Worm (Caenorhabditis elegans) whole organism, L4 larva: ENCODE measurements around the gene sox-2.
A peak's percentile ranks its signal among the peaks of the same experiment; 100 is the strongest.

Source experiments
- F49E8.2 ChIP-seq: sonication (generic microtip); optimal IDR thresholded peaks from 2 replicates; lab custom pipeline; 2016; ENCODE audit warnings: missing compliant biosample characterization, mild to moderate bottlenecking, missing genetic modification characterization, borderline replicate concordance
- ama-1 ChIP-seq: fragments of 150-350 bp; optimal IDR thresholded peaks from 2 replicates; lab custom pipeline; 2014; ENCODE audit warnings: inconsistent platforms, mixed read lengths
- ces-1 ChIP-seq: fragments of 150-350 bp; sonication (generic microtip); optimal IDR thresholded peaks from 4 replicates; lab custom pipeline; 2014; ENCODE audit warnings: missing biosample characterization, missing genetic modification reagents, missing genetic modification characterization
- lim-7 ChIP-seq: fragments of 200-800 bp; sonication (Bioruptor generic); IDR thresholded peaks from 2 replicates; pipeline ENCODE4 v1.3.6; 2022; ENCODE audit warnings: missing genetic modification characterization, missing compliant biosample characterization
- lin-1 ChIP-seq: fragments of 200-800 bp; sonication (Bioruptor generic); IDR thresholded peaks from 2 replicates; pipeline ENCODE4 v1.3.6; 2022; ENCODE audit warnings: missing genetic modification reagents, missing genetic modification characterization, missing compliant biosample characterization
- lir-3 ChIP-seq: sonication (generic microtip); optimal IDR thresholded peaks from 2 replicates; lab custom pipeline; 2016; ENCODE audit warnings: mild to moderate bottlenecking, missing genetic modification characterization, missing compliant biosample characterization
- mdt-29 ChIP-seq: fragments of 200-800 bp; sonication (Bioruptor generic); IDR thresholded peaks from 2 replicates; pipeline ENCODE4 v1.3.6; 2022; ENCODE audit warnings: missing genetic modification reagents, missing genetic modification characterization, missing compliant biosample characterization
- mep-1 ChIP-seq: fragments of 150-350 bp; sonication (generic microtip); optimal IDR thresholded peaks from 3 replicates; lab custom pipeline; 2014; ENCODE audit warnings: missing biosample characterization, missing genetic modification characterization
- nhr-111 ChIP-seq: fragments of 200-800 bp; sonication (Bioruptor generic); optimal IDR thresholded peaks from 2 replicates; lab custom pipeline; 2018; ENCODE audit warnings: mild to moderate bottlenecking, missing genetic modification characterization, missing compliant biosample characterization
- nhr-42 ChIP-seq: fragments of 200-800 bp; sonication (Bioruptor generic); IDR thresholded peaks from 2 replicates; pipeline ENCODE4 v1.3.6; 2022; ENCODE audit warnings: missing genetic modification characterization, missing compliant biosample characterization
- nhr-76 ChIP-seq: fragments of 150-350 bp; optimal IDR thresholded peaks from 2 replicates; lab custom pipeline; 2014; ENCODE audit warnings: missing biosample characterization, missing genetic modification characterization
- nhr-77 ChIP-seq: fragments of 150-350 bp; optimal IDR thresholded peaks from 2 replicates; lab custom pipeline; 2014; ENCODE audit warnings: missing biosample characterization, missing genetic modification characterization
- pqm-1 ChIP-seq: sonication (generic microtip); optimal IDR thresholded peaks from 2 replicates; lab custom pipeline; 2017; ENCODE audit warnings: missing biosample characterization, missing genetic modification characterization
- sdz-12 ChIP-seq: fragments of 200-800 bp; sonication (Bioruptor generic); optimal IDR thresholded peaks from 2 replicates; lab custom pipeline; 2018; ENCODE audit warnings: mild to moderate bottlenecking, missing genetic modification characterization, missing compliant biosample characterization
- tag-97 ChIP-seq: fragments of 200-800 bp; sonication (Bioruptor generic); IDR thresholded peaks from 2 replicates; pipeline ENCODE4 v1.3.6; 2022; ENCODE audit warnings: missing genetic modification characterization, missing compliant biosample characterization
- tra-1 ChIP-seq: fragments of 200-800 bp; sonication (Bioruptor generic); IDR thresholded peaks from 2 replicates; pipeline ENCODE4 v1.3.6; 2022; ENCODE audit warnings: missing genetic modification reagents, missing genetic modification characterization, missing compliant biosample characterization
- unc-39 ChIP-seq: sonication (generic microtip); optimal IDR thresholded peaks from 2 replicates; lab custom pipeline; 2017; ENCODE audit warnings: missing biosample characterization, missing genetic modification characterization
- unc-62 ChIP-seq, 3 experiments: fragments of 150-350 bp in 1 of 3; sonication (generic microtip); optimal IDR thresholded peaks in 2 of 3; peaks in 1 of 3; 1 replicate in 1 of 3; 2 replicates in 2 of 3; lab custom pipeline; 2014 to 2017; ENCODE audit warnings: missing biosample characterization in 3 of 3, missing genetic modification characterization in 3 of 3, missing genetic modification reagents in 3 of 3, missing genotype in 1 of 3
- zag-1 ChIP-seq: fragments of 150-350 bp; optimal IDR thresholded peaks from 2 replicates; lab custom pipeline; 2014; ENCODE audit warnings: missing biosample characterization, missing genetic modification characterization
- ztf-11 ChIP-seq: fragments of 150-350 bp; optimal IDR thresholded peaks from 2 replicates; lab custom pipeline; 2014; ENCODE audit warnings: missing biosample characterization, missing genetic modification characterization

Gene sox-2

ce11 chrX:7415420-7415819 is 48.1 kb downstream of the sox-2 start, which contains the start of gene C10A4.7:
TSS of gene C10A4.7 (minus strand) at chrX:7415520.
- TF ChIP-seq tra-1, result no peak
- TF ChIP-seq lir-3 (tag; lab: Kevin White, UChicago), result no peak
- TF ChIP-seq ztf-11 (tag; lab: Kevin White, UChicago), result no peak
- TF ChIP-seq zag-1 (tag; lab: Kevin White, UChicago), result no peak
- TF ChIP-seq nhr-42 (GFP tag; lab: Robert Waterston, UW), result no peak
- TF ChIP-seq ama-1, result no peak
- no peak for TF ChIP-seq tag-97 (GFP tag; lab: Robert Waterston, UW)
- no peak for TF ChIP-seq nhr-77 (tag; lab: Kevin White, UChicago)
- no peak for TF ChIP-seq lim-7 (GFP tag; lab: Robert Waterston, UW)
- TF ChIP-seq unc-39, result no peak
- no peak for TF ChIP-seq nhr-76 (tag; lab: Kevin White, UChicago)
- TF ChIP-seq pqm-1 (tag; lab: Kevin White, UChicago), result no peak
- no peak for TF ChIP-seq mdt-29 (GFP tag; lab: Robert Waterston, UW)
- TF ChIP-seq nhr-111 (GFP tag; lab: Kevin White, UChicago), result no peak
- TF ChIP-seq ces-1 (GFP tag; lab: Kevin White, UChicago), result no peak
- no peak for TF ChIP-seq sdz-12 (GFP tag; lab: Kevin White, UChicago)
- TF ChIP-seq, all 104 proteins: peak for 0

DNA sequence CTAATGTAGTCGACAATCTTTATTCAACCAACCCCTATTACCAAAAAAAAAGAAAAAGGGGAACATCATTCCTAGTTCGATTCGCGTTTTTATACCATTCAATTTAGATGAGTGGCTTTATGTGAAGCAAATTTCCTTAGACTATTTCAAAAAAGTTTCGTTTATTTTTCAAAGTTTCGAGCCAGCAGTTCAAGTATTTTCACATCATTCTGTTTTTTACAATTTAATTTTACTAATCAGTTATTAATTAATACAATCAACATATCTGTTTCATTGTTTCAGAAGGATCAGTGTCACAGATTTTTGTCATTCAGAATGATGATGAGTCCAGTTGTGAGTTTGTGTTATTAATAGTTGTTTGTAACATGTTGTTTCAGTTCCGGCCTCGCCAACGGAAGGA is 53.6 kb downstream of the sox-2 start, which contains the start of gene C10A4.2:
C10A4.2 (plus strand) TSS at position 301 of the 400 bp plus-strand sequence.
- TF ChIP-seq ztf-11 (tag; lab: Kevin White, UChicago) (no peak), nhr-111 (GFP tag; lab: Kevin White, UChicago) (no peak), mep-1 (no peak)

ce11 chrX:7409030-7409429 is 54.5 kb downstream of the sox-2 start:
- TF ChIP-seq lin-1 (GFP tag; lab: Robert Waterston, UW) (no peak), lir-3 (tag; lab: Kevin White, UChicago) (no peak), unc-62 (GFP tag; optimal IDR thresholded peaks at IDR 0.05 in 1 of 2; lab: Kevin White, UChicago) (peak in 1 of 2 experiments; percentile 94), unc-62 (tag; optimal IDR thresholded peaks at IDR 0.05; lab: Kevin White, UChicago) (no peak), F49E8.2 (tag; lab: Kevin White, UChicago) (no peak)
